Worm (Caenorhabditis elegans) whole organism, L1 larva: ENCODE measurements around the gene cpd-2.

Experiments
- C16A3.4 ChIP-seq: fragments of 150-350 bp; optimal IDR thresholded peaks from 2 replicates; lab custom pipeline; 2014; ENCODE audit warnings: missing biosample characterization, missing genetic modification characterization
- Y116A8C.19 ChIP-seq: sonication (generic microtip); optimal IDR thresholded peaks from 2 replicates; lab custom pipeline; 2016; ENCODE audit warnings: missing compliant biosample characterization, missing genetic modification characterization, borderline replicate concordance
- alr-1 ChIP-seq: fragments of 200-800 bp; sonication (Bioruptor generic); optimal IDR thresholded peaks from 2 replicates; lab custom pipeline; 2018; ENCODE audit warnings: borderline replicate concordance, mild to moderate bottlenecking, missing genetic modification characterization, missing compliant biosample characterization
- aly-2 ChIP-seq: fragments of 150-350 bp; optimal IDR thresholded peaks from 2 replicates; lab custom pipeline; 2014; ENCODE audit warnings: missing biosample characterization, missing genetic modification characterization
- blmp-1 ChIP-seq: fragments of 150-350 bp; optimal IDR thresholded peaks from 2 replicates; lab custom pipeline; 2014; ENCODE audit warnings: missing biosample characterization, missing genetic modification characterization
- ceh-63 ChIP-seq: fragments of 200-800 bp; sonication (Bioruptor generic); optimal IDR thresholded peaks from 2 replicates; lab custom pipeline; 2018; ENCODE audit warnings: mild to moderate bottlenecking, missing genetic modification characterization, missing compliant biosample characterization
- ceh-8 ChIP-seq: fragments of 200-800 bp; sonication (Bioruptor generic); optimal IDR thresholded peaks from 2 replicates; lab custom pipeline; 2018; ENCODE audit warnings: mild to moderate bottlenecking, missing genetic modification characterization, moderate library complexity, missing compliant biosample characterization
- ceh-88 ChIP-seq: fragments of 200-800 bp; sonication (Bioruptor generic); IDR thresholded peaks from 2 replicates; pipeline ENCODE4 v1.3.6; 2022; ENCODE audit warnings: missing genetic modification characterization, missing compliant biosample characterization
- ceh-90 ChIP-seq: sonication (generic microtip); optimal IDR thresholded peaks from 2 replicates; lab custom pipeline; 2016; ENCODE audit warnings: missing genetic modification characterization, missing compliant biosample characterization
- ces-1 ChIP-seq: fragments of 150-350 bp; optimal IDR thresholded peaks from 2 replicates; lab custom pipeline; 2014; ENCODE audit warnings: missing biosample characterization, missing genetic modification reagents, missing genetic modification characterization
- dsc-1 ChIP-seq: sonication (generic microtip); optimal IDR thresholded peaks from 2 replicates; lab custom pipeline; 2016; ENCODE audit warnings: mild to moderate bottlenecking, missing genetic modification characterization, missing compliant biosample characterization
- efl-1 ChIP-seq, 4 experiments: fragments of 150-350 bp; optimal IDR thresholded peaks in 3 of 4; peaks in 1 of 4; 1 replicate in 1 of 4; 2 replicates in 3 of 4; lab custom pipeline; 2014; ENCODE audit warnings: missing biosample characterization in 2 of 4, missing genetic modification characterization in 2 of 4, missing genetic modification reagents in 2 of 4
- egl-13 ChIP-seq: sonication (generic microtip); optimal IDR thresholded peaks from 2 replicates; lab custom pipeline; 2016; ENCODE audit warnings: missing genotype, missing genetic modification reagents, missing genetic modification characterization, missing compliant biosample characterization
- egl-27 ChIP-seq, 2 experiments: fragments of 150-350 bp in 1 of 2; sonication (generic microtip); optimal IDR thresholded peaks; 3 replicates each; lab custom pipeline; 2017 to 2018; ENCODE audit warnings: missing biosample characterization in 2 of 2, missing genetic modification characterization in 2 of 2, missing genetic modification reagents in 2 of 2
- elt-2 ChIP-seq: sonication (generic microtip); optimal IDR thresholded peaks from 2 replicates; lab custom pipeline; 2016; ENCODE audit warnings: missing genetic modification characterization, mild to moderate bottlenecking, inconsistent platforms, missing compliant biosample characterization, missing genetic modification reagents
- fos-1 ChIP-seq: fragments of 150-350 bp; optimal IDR thresholded peaks from 2 replicates; lab custom pipeline; 2014; ENCODE audit warnings: missing biosample characterization, missing genetic modification characterization
- grh-1 ChIP-seq: fragments of 200-800 bp; sonication (Bioruptor generic); IDR thresholded peaks from 2 replicates; pipeline ENCODE4 v1.3.6; 2022; ENCODE audit warnings: missing genetic modification reagents, missing genetic modification characterization, missing compliant biosample characterization
- hlh-17 ChIP-seq: fragments of 200-800 bp; sonication (Bioruptor generic); optimal IDR thresholded peaks from 2 replicates; lab custom pipeline; 2018; ENCODE audit warnings: missing genetic modification characterization, mild to moderate bottlenecking, missing compliant biosample characterization, moderate library complexity, borderline replicate concordance
- hlh-4 ChIP-seq: sonication (generic microtip); optimal IDR thresholded peaks from 2 replicates; lab custom pipeline; 2016; ENCODE audit warnings: mild to moderate bottlenecking, missing genetic modification characterization, missing compliant biosample characterization
- lin-35 ChIP-seq, 2 experiments: fragments of 150-350 bp; optimal IDR thresholded peaks; 2 replicates each; lab custom pipeline; 2014; ENCODE audit warnings: missing biosample characterization in 2 of 2, missing genetic modification characterization in 2 of 2, missing genetic modification reagents in 2 of 2
- lin-39 ChIP-seq: fragments of 150-350 bp; optimal IDR thresholded peaks from 2 replicates; lab custom pipeline; 2014; ENCODE audit warnings: missing biosample characterization, missing genetic modification reagents, missing genetic modification characterization
- lir-3 ChIP-seq: sonication (generic microtip); optimal IDR thresholded peaks from 2 replicates; lab custom pipeline; 2016; ENCODE audit warnings: mild to moderate bottlenecking, missing genetic modification characterization, moderate library complexity, missing compliant biosample characterization; ENCODE audit not compliant: poor library complexity
- lsy-2 ChIP-seq, 2 experiments: fragments of 150-350 bp; optimal IDR thresholded peaks; 2 replicates each; lab custom pipeline; 2014; ENCODE audit warnings: missing biosample characterization in 2 of 2, missing genetic modification characterization in 2 of 2
- mab-9 ChIP-seq: fragments of 200-800 bp; sonication (Bioruptor generic); IDR thresholded peaks from 2 replicates; pipeline ENCODE4 v1.3.6; 2022; ENCODE audit warnings: missing genetic modification reagents, missing genetic modification characterization, missing compliant biosample characterization
- mdl-1 ChIP-seq, 2 experiments: fragments of 150-350 bp; optimal IDR thresholded peaks; 2 replicates each; lab custom pipeline; 2014 to 2017; ENCODE audit warnings: missing biosample characterization in 2 of 2, missing genetic modification characterization in 2 of 2, inconsistent platforms in 1 of 2
- mef-2 ChIP-seq: fragments of 150-350 bp; optimal IDR thresholded peaks from 2 replicates; lab custom pipeline; 2014; ENCODE audit warnings: missing biosample characterization, missing genetic modification characterization
- nhr-11 ChIP-seq: fragments of 150-350 bp; optimal IDR thresholded peaks from 2 replicates; lab custom pipeline; 2014; ENCODE audit warnings: missing biosample characterization, missing genetic modification characterization
- nhr-19 ChIP-seq: fragments of 200-800 bp; sonication (Bioruptor generic); conservative IDR thresholded peaks from 2 replicates; pipeline ENCODE4 v1.3.6; 2022; ENCODE audit warnings: missing genetic modification characterization, missing compliant biosample characterization
- nhr-20 ChIP-seq: sonication (generic microtip); optimal IDR thresholded peaks from 2 replicates; lab custom pipeline; 2016; ENCODE audit warnings: mild to moderate bottlenecking, missing genetic modification characterization, missing compliant biosample characterization
- nhr-237 ChIP-seq: fragments of 150-350 bp; optimal IDR thresholded peaks from 2 replicates; lab custom pipeline; 2014; ENCODE audit warnings: missing biosample characterization, missing genetic modification characterization
- nhr-47 ChIP-seq: sonication (generic microtip); optimal IDR thresholded peaks from 2 replicates; lab custom pipeline; 2016; ENCODE audit warnings: mild to moderate bottlenecking, missing genetic modification characterization, moderate library complexity, missing compliant biosample characterization
- nhr-71 ChIP-seq: sonication (generic microtip); optimal IDR thresholded peaks from 2 replicates; lab custom pipeline; 2016; ENCODE audit warnings: mild to moderate bottlenecking, missing genetic modification characterization, moderate library complexity, missing compliant biosample characterization
- nhr-77 ChIP-seq: fragments of 150-350 bp; optimal IDR thresholded peaks from 2 replicates; lab custom pipeline; 2014; ENCODE audit warnings: missing biosample characterization, missing genetic modification characterization
- nhr-84 ChIP-seq: sonication (generic microtip); optimal IDR thresholded peaks from 2 replicates; lab custom pipeline; 2017; ENCODE audit warnings: missing biosample characterization, missing genetic modification characterization
- nhr-90 ChIP-seq: sonication (generic microtip); optimal IDR thresholded peaks from 2 replicates; lab custom pipeline; 2016; ENCODE audit warnings: mild to moderate bottlenecking, missing genetic modification characterization, missing compliant biosample characterization; ENCODE audit not compliant: poor library complexity
- rnt-1 ChIP-seq: sonication (generic microtip); optimal IDR thresholded peaks from 2 replicates; lab custom pipeline; 2016; ENCODE audit warnings: mild to moderate bottlenecking, missing genetic modification characterization, moderate library complexity, missing compliant biosample characterization
- skn-1 ChIP-seq: fragments of 150-350 bp; optimal IDR thresholded peaks from 2 replicates; lab custom pipeline; 2014; ENCODE audit warnings: missing biosample characterization, missing genetic modification characterization
- snu-23 ChIP-seq: sonication (generic microtip); optimal IDR thresholded peaks from 2 replicates; lab custom pipeline; 2016; ENCODE audit warnings: missing genetic modification characterization, missing compliant biosample characterization
- sox-4 ChIP-seq: sonication (generic microtip); optimal IDR thresholded peaks from 2 replicates; lab custom pipeline; 2016; ENCODE audit warnings: missing genetic modification characterization, missing compliant biosample characterization
- sptf-1 ChIP-seq: fragments of 150-350 bp; optimal IDR thresholded peaks from 2 replicates; lab custom pipeline; 2014; ENCODE audit warnings: missing biosample characterization, missing genetic modification characterization
- tlp-1 ChIP-seq: fragments of 150-350 bp; optimal IDR thresholded peaks from 2 replicates; lab custom pipeline; 2014; ENCODE audit warnings: missing biosample characterization, missing genetic modification characterization
- unc-130 ChIP-seq: fragments of 150-350 bp; optimal IDR thresholded peaks from 2 replicates; lab custom pipeline; 2017; ENCODE audit warnings: missing biosample characterization, missing genetic modification characterization, inconsistent platforms
- unc-30 ChIP-seq: sonication (generic microtip); optimal IDR thresholded peaks from 2 replicates; lab custom pipeline; 2017; ENCODE audit warnings: missing biosample characterization, missing genetic modification characterization
- zag-1 ChIP-seq: fragments of 150-350 bp; optimal IDR thresholded peaks from 2 replicates; lab custom pipeline; 2014; ENCODE audit warnings: missing biosample characterization, missing genetic modification characterization
- ztf-11 ChIP-seq, 2 experiments: sonication (generic microtip); optimal IDR thresholded peaks; 2 replicates each; lab custom pipeline; 2016 to 2017; ENCODE audit warnings: missing genetic modification characterization in 2 of 2, missing biosample characterization in 1 of 2, missing compliant biosample characterization in 1 of 2
- ztf-4 ChIP-seq: fragments of 150-350 bp; optimal IDR thresholded peaks from 2 replicates; lab custom pipeline; 2014; ENCODE audit warnings: missing biosample characterization, missing genetic modification characterization

cpd-2 gene

DNA sequence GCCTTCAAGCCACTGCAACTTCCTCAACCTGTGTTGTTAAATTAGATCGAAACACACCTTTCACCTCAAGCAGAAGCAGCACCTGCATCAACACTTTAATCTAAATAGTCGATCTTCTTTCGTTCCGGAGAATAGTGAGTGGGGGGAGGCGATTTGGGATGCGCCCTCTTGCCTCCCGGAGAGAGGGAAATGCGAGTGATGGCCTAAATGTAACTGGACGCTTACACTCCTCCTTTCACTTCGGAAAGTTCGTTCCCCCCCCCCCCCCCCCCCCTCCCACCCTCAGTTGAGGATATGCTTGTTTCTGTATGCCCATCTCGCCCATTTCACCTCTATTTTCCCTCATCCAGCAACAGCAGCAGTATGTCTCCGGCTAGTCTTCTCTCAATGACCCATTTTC lies 20.7 kb upstream of the cpd-2 start:
- TF ChIP-seq nhr-19 (GFP tag; lab: Robert Waterston, UW) = no peak
- TF ChIP-seq blmp-1 = peak; percentile 57

DNA sequence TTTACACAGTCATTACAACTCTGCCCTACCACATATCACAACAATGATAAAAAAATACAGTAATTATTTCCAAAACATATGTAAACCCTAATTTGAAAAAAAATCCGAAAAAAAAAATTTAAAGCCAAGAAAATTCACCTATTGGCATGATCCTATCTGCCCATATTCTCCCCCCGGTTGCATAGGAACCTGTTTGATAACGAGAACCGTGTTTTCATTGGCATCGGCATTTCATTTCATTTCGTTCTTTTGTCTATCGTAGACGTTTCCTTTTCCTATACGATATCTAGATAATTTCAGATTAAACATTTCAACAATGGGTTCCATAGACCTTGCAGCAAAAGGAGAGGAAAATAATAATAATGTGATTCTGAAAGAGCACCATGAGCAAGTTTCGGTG lies 19.2 kb upstream of the cpd-2 start, which contains the start of gene mboa-1:
mboa-1 (plus strand) TSS at position 301 of the 400 bp plus-strand sequence.
- TF ChIP-seq lin-35 (GFP tag; optimal IDR thresholded peaks at IDR 0.05; lab: Kevin White, UChicago) = no peak

DNA sequence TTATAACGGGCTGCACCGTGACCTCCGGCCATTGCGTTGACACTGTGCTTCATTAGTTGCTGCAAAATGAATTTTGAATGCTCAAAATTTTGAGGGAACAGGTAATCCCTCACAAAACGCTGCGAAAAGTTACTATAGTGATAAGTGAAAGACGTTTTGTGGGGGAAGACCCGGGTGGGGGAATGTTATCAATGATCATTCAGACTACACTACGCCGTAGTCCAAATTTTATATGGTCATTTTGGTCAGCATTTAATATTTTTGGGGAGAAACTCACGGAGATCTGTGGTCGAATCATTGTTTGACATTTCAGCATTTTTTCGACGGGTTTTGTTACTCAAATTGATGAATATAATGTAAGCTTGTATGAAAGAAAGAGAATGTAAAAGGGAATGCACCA lies 10.5 kb upstream of the cpd-2 start:
- TF ChIP-seq elt-2 (peak; percentile 27), nhr-20 (tag; lab: Kevin White, UChicago) (peak; percentile 44), hlh-17 (no peak)

DNA sequence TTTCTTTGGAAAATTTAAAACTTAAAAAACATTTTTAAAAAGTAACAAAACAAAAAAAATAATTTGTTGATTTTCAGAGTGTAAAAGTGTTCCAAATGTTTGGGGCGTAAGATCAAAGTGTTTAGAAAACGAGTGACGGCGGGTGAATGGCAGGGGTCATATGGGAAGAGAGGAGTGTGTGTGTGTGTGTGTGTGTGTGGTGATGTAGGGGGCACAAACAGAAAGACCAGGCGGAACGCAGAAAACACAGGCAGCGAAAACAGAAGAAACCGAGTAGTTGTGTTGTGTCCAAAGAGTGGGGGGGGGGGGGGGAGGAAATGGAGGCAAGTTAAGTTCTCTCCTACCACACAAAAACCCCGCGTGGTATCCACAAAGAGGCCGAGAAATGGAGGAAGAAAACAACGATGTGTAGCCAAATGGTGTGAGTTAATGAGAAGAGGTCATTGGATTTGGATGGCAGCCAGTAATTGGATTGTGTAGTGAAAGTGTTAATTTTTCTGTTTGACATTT lies 9.4 kb upstream of the cpd-2 start, which contains the start of gene B0395.3:
B0395.3 (minus strand) TSS at position 51 of the 510 bp plus-strand sequence.
- TF ChIP-seq ztf-11 (tag; optimal IDR thresholded peaks at IDR 0.05; lab: Kevin White, UChicago) (no peak), ztf-4 (tag; lab: Kevin White, UChicago) (no peak), ceh-63 (GFP tag; lab: Kevin White, UChicago) (no peak), alr-1 (tag; lab: Kevin White, UChicago) (no peak), dsc-1 (tag; lab: Kevin White, UChicago) (peak; percentile 1), C16A3.4 (tag; lab: Kevin White, UChicago) (peak; percentile 17), unc-30 (tag; lab: Kevin White, UChicago) (no peak), tlp-1 (no peak), lsy-2 (tag; optimal IDR thresholded peaks at IDR 0.05; lab: Kevin White, UChicago) (peak in 1 of 2 experiments; percentile 22), nhr-11 (no peak), mab-9 (GFP tag; lab: Robert Waterston, UW) (no peak), ceh-8 (GFP tag; lab: Kevin White, UChicago) (no peak), nhr-47 (tag; lab: Kevin White, UChicago) (peak; percentile 6), nhr-71 (tag; lab: Kevin White, UChicago) (peak; percentile 55), nhr-84 (tag; lab: Kevin White, UChicago) (no peak), mdl-1 (tag; optimal IDR thresholded peaks at IDR 0.05; lab: Kevin White, UChicago) (no peak), zag-1 (no peak), unc-130 (tag; lab: Kevin White, UChicago) (no peak), rnt-1 (peak; percentile 37), lin-39 (tag; lab: Kevin White, UChicago) (no peak), aly-2 (tag; lab: Kevin White, UChicago) (no peak), nhr-237 (tag; lab: Kevin White, UChicago) (no peak), efl-1 (optimal IDR thresholded peaks at IDR 0.05; lab: Kevin White, UChicago) (no peak), efl-1 (GFP tag; optimal IDR thresholded peaks at IDR 0.05 in 1 of 2; lab: Kevin White, UChicago) (no peak), hlh-4 (no peak), nhr-77 (no peak), grh-1 (peak; percentile 39; the same call in 1 of the 2 replicates), fos-1 (no peak), skn-1 (tag; lab: Kevin White, UChicago) (no peak), lir-3 (tag; lab: Kevin White, UChicago) (no peak), nhr-20 (tag; lab: Kevin White, UChicago) (peak; percentile 33), sox-4 (no peak), egl-27 (tag; optimal IDR thresholded peaks at IDR 0.05; lab: Kevin White, UChicago) (no peak), blmp-1 (peak; percentile 67), lin-35 (GFP tag; optimal IDR thresholded peaks at IDR 0.05; lab: Kevin White, UChicago) (peak in 1 of 2 experiments; percentile 40), egl-13 (tag; lab: Kevin White, UChicago) (no peak), nhr-90 (tag; lab: Kevin White, UChicago) (no peak), sptf-1 (no peak), ceh-90 (no peak), Y116A8C.19 (tag; lab: Kevin White, UChicago) (no peak), mef-2 (tag; lab: Kevin White, UChicago) (no peak), snu-23 (GFP tag; lab: Kevin White, UChicago) (peak; percentile 34), ces-1 (GFP tag; lab: Kevin White, UChicago) (no peak), ceh-88 (GFP tag; lab: Robert Waterston, UW) (no peak)
